Worm (Caenorhabditis elegans): ENCODE results near the gene C17C3.15.

Gene C17C3.15

ce11 chrII:5556431-5556830 is 14.0 kb upstream of the C17C3.15 start, which contains the start of gene ins-11:
Gene ins-11 (plus strand): TSS chrII:5556731.
- TF ChIP-seq gei-8 (GFP tag; optimal IDR thresholded peaks at IDR 0.05) (no peak), ztf-11 (tag; optimal IDR thresholded peaks at IDR 0.05) (no peak), egl-43 (GFP tag; IDR thresholded peaks at IDR 0.05) (no peak), lin-39 (tag; optimal IDR thresholded peaks at IDR 0.05) (no peak), pqm-1 (tag; optimal IDR thresholded peaks at IDR 0.05) (no peak), snpc-1.2 (GFP tag; IDR thresholded peaks at IDR 0.05) (no peak)

ce11 chrII:5557134-5557533 is 13.3 kb upstream of the C17C3.15 start:
- TF ChIP-seq madf-5 (GFP tag; IDR thresholded peaks at IDR 0.05) = no peak
- TF ChIP-seq D1046.2 (GFP tag; IDR thresholded peaks at IDR 0.05) = no peak
- no peak for TF ChIP-seq unc-62 (GFP tag; optimal IDR thresholded peaks at IDR 0.05 in 1 of 2)
- no peak for TF ChIP-seq unc-62 (tag; optimal IDR thresholded peaks at IDR 0.05)
- no peak for TF ChIP-seq cey-2 (tag; optimal IDR thresholded peaks at IDR 0.05; ENCODE audit: borderline replicate concordance, insufficient read depth)
- no peak for TF ChIP-seq nhr-41 (GFP tag; IDR thresholded peaks at IDR 0.05)
- peak; percentile 48 for TF ChIP-seq hlh-11 (tag; optimal IDR thresholded peaks at IDR 0.05)
- no peak for TF ChIP-seq F26F4.8 (GFP tag; conservative IDR thresholded peaks at IDR 0.05)
- no peak for TF ChIP-seq spr-3 (GFP tag; optimal IDR thresholded peaks at IDR 0.05)
- no peak for TF ChIP-seq nhr-10 (tag; optimal IDR thresholded peaks at IDR 0.05)
- TF ChIP-seq ceh-62 (tag; optimal IDR thresholded peaks at IDR 0.05) = no peak
- TF ChIP-seq rbr-2 (tag; optimal IDR thresholded peaks at IDR 0.05) = no peak
- no peak for TF ChIP-seq ces-1 (GFP tag; optimal IDR thresholded peaks at IDR 0.05)
- no peak for TF ChIP-seq aha-1 (tag)
- no peak for TF ChIP-seq spr-1 (tag; optimal IDR thresholded peaks at IDR 0.05)
- TF ChIP-seq mes-2 (tag; optimal IDR thresholded peaks at IDR 0.05; ENCODE audit: poor library complexity, severe bottlenecking) = no peak
- no peak for TF ChIP-seq ceh-44 (GFP tag; IDR thresholded peaks at IDR 0.05)
- no peak for TF ChIP-seq dmd-8 (GFP tag; IDR thresholded peaks at IDR 0.05)
- no peak for TF ChIP-seq ztf-7 (tag; optimal IDR thresholded peaks at IDR 0.05)
- TF ChIP-seq nhr-42 (GFP tag; IDR thresholded peaks at IDR 0.05) = no peak
- TF ChIP-seq zip-2 (tag; optimal IDR thresholded peaks at IDR 0.05) = no peak
- no peak for TF ChIP-seq unc-39 (tag; optimal IDR thresholded peaks at IDR 0.05)
- TF ChIP-seq lin-13 (GFP tag; optimal IDR thresholded peaks at IDR 0.05) = no peak
- no peak for TF ChIP-seq lin-39 (tag; optimal IDR thresholded peaks at IDR 0.05)
- peak; percentile 60 for TF ChIP-seq nhr-77 (tag; optimal IDR thresholded peaks at IDR 0.05)
- no peak for TF ChIP-seq lin-15B (tag; optimal IDR thresholded peaks at IDR 0.05)
- TF ChIP-seq tra-1 (GFP tag; IDR thresholded peaks at IDR 0.05) = no peak
- TF ChIP-seq sdz-12 (GFP tag; optimal IDR thresholded peaks at IDR 0.05) = no peak
- TF ChIP-seq dmd-6 (GFP tag; IDR thresholded peaks at IDR 0.05) = peak; percentile 67
- TF ChIP-seq arid-1 (GFP tag; conservative IDR thresholded peaks at IDR 0.05) = no peak
- TF ChIP-seq hif-1 (tag; optimal IDR thresholded peaks at IDR 0.05) = no peak
- TF ChIP-seq egl-27 (tag; optimal IDR thresholded peaks at IDR 0.05) = no peak
- no peak for TF ChIP-seq zip-11 (GFP tag; IDR thresholded peaks at IDR 0.05)
- no peak for TF ChIP-seq ama-1 (optimal IDR thresholded peaks at IDR 0.05)
- TF ChIP-seq daf-16 (GFP tag; optimal IDR thresholded peaks at IDR 0.05) = no peak
- TF ChIP-seq daf-16 (tag; optimal IDR thresholded peaks at IDR 0.05) = peak; percentile 79
- no peak for TF ChIP-seq madf-9 (GFP tag; conservative IDR thresholded peaks at IDR 0.05)
- no peak for TF ChIP-seq ZK337.2 (GFP tag; IDR thresholded peaks at IDR 0.05)
- TF ChIP-seq nhr-237 (tag; optimal IDR thresholded peaks at IDR 0.05) = no peak
- peak in 1 of 2 experiments; percentile 34 for TF ChIP-seq mdl-1 (tag; optimal IDR thresholded peaks at IDR 0.05)
- TF ChIP-seq skn-1 (tag; optimal IDR thresholded peaks at IDR 0.05) = no peak
- TF ChIP-seq ceh-32 (tag; optimal IDR thresholded peaks at IDR 0.05; ENCODE audit: poor library complexity) = no peak
- peak; percentile 59 for TF ChIP-seq hlh-30 (tag; optimal IDR thresholded peaks at IDR 0.05; ENCODE audit: insufficient read depth)
- no peak for TF ChIP-seq T20F7.1 (GFP tag; optimal IDR thresholded peaks at IDR 0.05)
- no peak for TF ChIP-seq R02D3.7 (tag; optimal IDR thresholded peaks at IDR 0.05)
- no peak for TF ChIP-seq Y105C5A.15 (GFP tag; IDR thresholded peaks at IDR 0.05)
- no peak for TF ChIP-seq lin-29 (GFP tag; IDR thresholded peaks at IDR 0.05)
